Worm (Caenorhabditis elegans): ENCODE results near the gene nhr-140.

The nhr-140 gene

DNA sequence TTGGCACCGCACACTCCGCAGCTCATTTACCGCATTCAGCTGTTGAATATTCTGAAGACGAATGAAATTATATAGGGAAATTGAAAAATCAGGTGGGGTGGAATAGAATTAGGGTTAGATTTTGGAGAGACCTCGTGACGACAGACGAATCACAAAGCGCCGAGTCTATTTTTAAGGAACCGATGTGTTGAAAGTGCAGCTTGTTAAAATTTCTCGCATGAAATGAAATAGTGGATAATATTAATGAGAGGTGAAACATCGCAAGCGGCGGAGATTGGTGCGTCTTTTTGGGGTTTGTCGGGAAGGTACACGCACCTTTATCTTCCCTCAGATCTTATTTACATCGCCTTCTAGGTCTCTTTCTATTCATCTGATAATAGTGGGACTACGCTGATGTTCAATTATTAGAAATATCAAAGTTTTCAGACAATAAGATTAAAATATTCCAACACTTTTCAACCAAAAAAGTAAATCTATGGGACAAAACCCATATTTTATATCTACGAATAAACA lies at the start of gene nhr-140:
Gene nhr-140, minus strand, starts transcription at position 51 of the 513 bp plus-strand sequence.
- no peak for TF ChIP-seq eyg-1 (tag; optimal IDR thresholded peaks at IDR 0.05)
- TF ChIP-seq lim-6 (tag; optimal IDR thresholded peaks at IDR 0.05): no peak
- no peak for TF ChIP-seq ttx-3 (tag; optimal IDR thresholded peaks at IDR 0.05)

DNA sequence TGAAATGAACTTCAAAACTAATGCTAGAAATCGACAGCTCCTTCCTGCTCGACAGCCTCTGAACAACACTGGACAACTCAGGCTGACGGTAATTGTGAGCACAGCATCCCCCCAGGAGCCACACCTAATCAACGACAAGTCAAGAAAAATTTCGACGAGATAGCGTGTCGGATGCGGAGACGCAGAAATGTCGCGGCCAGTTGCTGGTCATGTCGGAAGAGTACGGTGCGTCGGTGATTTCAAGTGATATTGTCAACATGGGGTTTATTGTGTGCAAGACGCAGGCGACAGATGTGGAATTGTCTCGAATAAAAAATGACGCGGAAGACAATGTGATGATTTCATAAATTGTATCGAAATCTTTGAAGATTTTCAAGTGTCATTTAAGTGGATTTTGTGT lies 47.0 kb upstream of the nhr-140 start, which contains the start of gene twk-11:
Gene twk-11, minus strand, starts transcription at position 101 of the 400 bp plus-strand sequence.
- TF ChIP-seq pros-1 (tag; optimal IDR thresholded peaks at IDR 0.05) (no peak), gmeb-2 (tag; optimal IDR thresholded peaks at IDR 0.05) (no peak), nfya-1 (tag; optimal IDR thresholded peaks at IDR 0.05) (no peak), unc-55 (GFP tag; optimal IDR thresholded peaks at IDR 0.05) (no peak), K09A11.1 (tag; optimal IDR thresholded peaks at IDR 0.05; ENCODE audit: insufficient read depth) (no peak), lim-6 (tag; optimal IDR thresholded peaks at IDR 0.05) (no peak), C08G9.2 (tag; optimal IDR thresholded peaks at IDR 0.05) (no peak), npax-4 (tag; optimal IDR thresholded peaks at IDR 0.05) (no peak)

DNA sequence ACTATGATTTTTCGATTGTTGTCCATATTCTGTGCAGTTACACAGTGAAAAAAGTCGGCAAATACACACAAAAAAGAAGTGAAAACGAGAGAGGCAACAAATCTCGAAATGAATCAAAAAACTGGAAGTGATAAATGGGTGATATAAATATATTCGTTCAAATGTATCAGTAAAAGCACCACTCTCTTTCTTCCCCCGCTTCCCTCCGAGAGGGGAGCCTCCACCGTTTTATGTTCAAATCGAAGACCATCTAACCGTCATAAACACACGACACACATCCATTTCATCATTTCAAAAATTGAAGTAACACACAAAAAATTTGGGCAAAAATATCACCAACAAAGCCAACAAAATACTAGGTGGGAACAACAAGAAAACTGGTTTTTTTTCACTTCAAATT lies 37.6 kb upstream of the nhr-140 start, which contains the start of gene F20A1.6:
Gene F20A1.6, minus strand, starts transcription at position 101 of the 400 bp plus-strand sequence.
- TF ChIP-seq ets-4 (tag; optimal IDR thresholded peaks at IDR 0.05) (no peak), hlh-30 (tag; optimal IDR thresholded peaks at IDR 0.05; ENCODE audit: insufficient read depth) (no peak), nfya-1 (tag; optimal IDR thresholded peaks at IDR 0.05) (no peak), nhr-232 (tag; optimal IDR thresholded peaks at IDR 0.05) (no peak), dve-1 (tag; optimal IDR thresholded peaks at IDR 0.05) (no peak), ceh-34 (tag; optimal IDR thresholded peaks at IDR 0.05) (no peak), ceh-18 (tag; optimal IDR thresholded peaks at IDR 0.05) (no peak), eyg-1 (tag; optimal IDR thresholded peaks at IDR 0.05) (no peak), pha-2 (tag; optimal IDR thresholded peaks at IDR 0.05) (no peak), tbx-7 (tag; optimal IDR thresholded peaks at IDR 0.05) (no peak), ceh-6 (GFP tag; optimal IDR thresholded peaks at IDR 0.05) (no peak), sdc-2 (tag; optimal IDR thresholded peaks at IDR 0.05) (no peak), syd-9 (tag; optimal IDR thresholded peaks at IDR 0.05) (no peak)

DNA sequence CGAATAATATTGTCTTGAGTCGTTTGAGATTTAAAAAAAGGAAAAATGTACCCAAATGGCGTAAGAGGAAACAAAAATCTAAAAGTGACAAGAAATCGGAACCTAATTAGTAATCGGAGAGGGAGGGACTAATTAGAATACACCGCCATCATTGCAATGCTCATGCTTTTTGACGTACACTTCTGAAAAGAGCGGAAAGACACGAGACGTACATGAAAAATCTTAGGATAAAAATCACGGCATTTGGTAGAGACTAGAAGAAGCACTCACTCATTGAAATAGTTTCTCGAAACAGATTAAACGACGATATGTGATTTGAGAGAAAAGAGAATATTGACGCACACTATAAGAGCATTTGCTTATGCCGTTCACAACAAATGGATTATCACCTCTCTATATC lies 33.5 kb upstream of the nhr-140 start:
- TF ChIP-seq pag-3 (tag; optimal IDR thresholded peaks at IDR 0.05; ENCODE audit: borderline replicate concordance) (no peak), hlh-8 (tag; optimal IDR thresholded peaks at IDR 0.05) (no peak), ceh-34 (tag; optimal IDR thresholded peaks at IDR 0.05) (no peak), nhr-232 (tag; optimal IDR thresholded peaks at IDR 0.05) (no peak)

DNA sequence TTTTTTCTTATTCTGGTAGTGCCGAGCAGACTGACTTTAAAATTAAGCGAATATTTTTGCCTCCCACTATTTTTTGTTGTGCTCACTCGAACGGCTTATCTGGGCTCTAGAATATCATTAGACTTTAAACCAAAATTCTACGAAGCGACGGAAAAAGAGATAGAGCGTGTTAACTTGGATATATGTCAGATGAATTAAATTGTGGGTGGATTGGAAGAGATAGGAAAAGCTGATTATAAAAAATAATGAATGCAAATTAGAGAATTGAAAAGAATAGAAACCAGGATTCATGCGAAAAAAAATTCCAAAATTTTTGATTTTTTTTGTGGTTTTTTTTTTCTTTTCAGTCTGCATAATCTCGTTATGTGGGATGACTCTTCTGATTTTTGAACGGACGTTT lies 32.3 kb upstream of the nhr-140 start, which contains the start of gene F20A1.4:
Gene F20A1.4, minus strand, starts transcription at position 101 of the 400 bp plus-strand sequence.
- TF ChIP-seq C08G9.2 (tag; optimal IDR thresholded peaks at IDR 0.05): no peak
- TF ChIP-seq ceh-31 (tag; optimal IDR thresholded peaks at IDR 0.05): no peak
- TF ChIP-seq madf-2 (tag; optimal IDR thresholded peaks at IDR 0.05): no peak
- TF ChIP-seq T23F11.4 (GFP tag; optimal IDR thresholded peaks at IDR 0.05): no peak
- no peak for TF ChIP-seq fkh-10 (GFP tag; optimal IDR thresholded peaks at IDR 0.05)
- no peak for TF ChIP-seq pat-9 (tag; optimal IDR thresholded peaks at IDR 0.05)
- TF ChIP-seq zip-5 (tag; optimal IDR thresholded peaks at IDR 0.05): no peak
- no peak for TF ChIP-seq lin-11 (tag; optimal IDR thresholded peaks at IDR 0.05)
- TF ChIP-seq K09A11.1 (tag; optimal IDR thresholded peaks at IDR 0.05; ENCODE audit: insufficient read depth): no peak
- no peak for TF ChIP-seq pha-4 (tag; optimal IDR thresholded peaks at IDR 0.05)
- TF ChIP-seq rnt-1 (tag; optimal IDR thresholded peaks at IDR 0.05): no peak
- TF ChIP-seq K02D7.2 (tag; optimal IDR thresholded peaks at IDR 0.05): no peak
- TF ChIP-seq ceh-18 (tag; optimal IDR thresholded peaks at IDR 0.05): no peak
- no peak for TF ChIP-seq sox-4 (tag; optimal IDR thresholded peaks at IDR 0.05)
- TF ChIP-seq elt-2 (tag; optimal IDR thresholded peaks at IDR 0.05): no peak
